Worm (Caenorhabditis elegans) whole organism, midembryonic: ENCODE data around the gene oac-38.

Experiments
- T22C8.4 ChIP-seq: fragments of 200-800 bp; sonication (Bioruptor generic); IDR thresholded peaks from 2 replicates; pipeline ENCODE4 v1.3.6; 2022; ENCODE audit warnings: missing genetic modification characterization, missing compliant biosample characterization
- cog-1 ChIP-seq: sonication (generic microtip); optimal IDR thresholded peaks from 2 replicates; lab custom pipeline; 2016; ENCODE audit warnings: missing genetic modification characterization, missing compliant biosample characterization
- flt-1 ChIP-seq: fragments of 200-800 bp; sonication (Bioruptor generic); IDR thresholded peaks from 2 replicates; pipeline ENCODE4 v1.3.6; 2022; ENCODE audit warnings: missing genetic modification characterization, missing compliant biosample characterization
- klf-2 ChIP-seq: fragments of 200-800 bp; sonication (Bioruptor generic); conservative IDR thresholded peaks from 2 replicates; pipeline ENCODE4 v1.3.6; 2022; ENCODE audit warnings: missing genetic modification reagents, missing genetic modification characterization, missing compliant biosample characterization
- med-1 ChIP-seq: sonication (generic microtip); optimal IDR thresholded peaks from 2 replicates; lab custom pipeline; 2017; ENCODE audit warnings: missing genetic modification characterization, mild to moderate bottlenecking, missing compliant biosample characterization, antibody characterized with exemption, missing genetic modification reagents; ENCODE audit not compliant: insufficient read depth
- ref-1 ChIP-seq: fragments of 200-800 bp; sonication (Bioruptor generic); conservative IDR thresholded peaks from 2 replicates; pipeline ENCODE4 v1.3.6; 2022; ENCODE audit warnings: missing genetic modification reagents, missing genetic modification characterization, missing compliant biosample characterization
- tab-1 ChIP-seq: fragments of 200-800 bp; sonication (Bioruptor generic); IDR thresholded peaks from 2 replicates; pipeline ENCODE4 v1.3.6; 2022; ENCODE audit warnings: missing genetic modification characterization, missing compliant biosample characterization
- ztf-23 ChIP-seq: fragments of 200-800 bp; sonication (Bioruptor generic); IDR thresholded peaks from 2 replicates; pipeline ENCODE4 v1.3.6; 2022; ENCODE audit warnings: missing genetic modification reagents, missing genetic modification characterization, missing compliant biosample characterization
- ztf-29 ChIP-seq: fragments of 200-800 bp; sonication (Bioruptor generic); IDR thresholded peaks from 2 replicates; pipeline ENCODE4 v1.3.6; 2022; ENCODE audit warnings: missing genetic modification reagents, missing genetic modification characterization, missing compliant biosample characterization

Gene oac-38

ce11 chrIV:14164109-14164508 is 10.9 kb upstream of the oac-38 start:
- TF ChIP-seq tab-1 (GFP tag; lab: Robert Waterston, UW) (no peak), cog-1 (tag; lab: Kevin White, UChicago) (no peak), ref-1 (GFP tag; lab: Robert Waterston, UW) (no peak), ztf-29 (GFP tag; lab: Robert Waterston, UW) (no peak), ztf-23 (GFP tag; lab: Robert Waterston, UW) (no peak), klf-2 (no peak), T22C8.4 (GFP tag; lab: Robert Waterston, UW) (no peak), med-1 (no peak), flt-1 (GFP tag; lab: Robert Waterston, UW) (no peak)

ce11 chrIV:14162772-14163171 is 9.6 kb upstream of the oac-38 start, which contains the start of gene R05A10.7:
Gene R05A10.7, minus strand, starts transcription at chrIV:14162872.
- TF ChIP-seq cog-1 (tag; lab: Kevin White, UChicago): no peak
- no peak for TF ChIP-seq flt-1 (GFP tag; lab: Robert Waterston, UW)
- TF ChIP-seq ztf-29 (GFP tag; lab: Robert Waterston, UW): no peak
- no peak for TF ChIP-seq klf-2
- no peak for TF ChIP-seq ztf-23 (GFP tag; lab: Robert Waterston, UW)
- no peak for TF ChIP-seq T22C8.4 (GFP tag; lab: Robert Waterston, UW)
- no peak for TF ChIP-seq med-1

ce11 chrIV:14158086-14158485 is 4.9 kb upstream of the oac-38 start, which contains the start of gene R05A10.8:
Gene R05A10.8, minus strand, starts transcription at chrIV:14158186.
- no peak for TF ChIP-seq med-1

ce11 chrIV:14145594-14145993 is 7.6 kb downstream of the oac-38 start, which contains the start of gene oac-37:
Gene oac-37, plus strand, starts transcription at chrIV:14145894.
- TF ChIP-seq tab-1 (GFP tag; lab: Robert Waterston, UW) (no peak), T22C8.4 (GFP tag; lab: Robert Waterston, UW) (no peak), cog-1 (tag; lab: Kevin White, UChicago) (no peak), ztf-29 (GFP tag; lab: Robert Waterston, UW) (no peak)

ce11 chrIV:14143042-14143441 is 10.1 kb downstream of the oac-38 start:
- no peak for TF ChIP-seq T22C8.4 (GFP tag; lab: Robert Waterston, UW)
- TF ChIP-seq klf-2: no peak
- no peak for TF ChIP-seq ztf-23 (GFP tag; lab: Robert Waterston, UW)
- no peak for TF ChIP-seq med-1
- no peak for TF ChIP-seq cog-1 (tag; lab: Kevin White, UChicago)

- TF ChIP-seq tab-1 (GFP tag; lab: Robert Waterston, UW): no peak
- TF ChIP-seq flt-1 (GFP tag; lab: Robert Waterston, UW): no peak
- no peak for TF ChIP-seq ztf-29 (GFP tag; lab: Robert Waterston, UW)
- no peak for TF ChIP-seq med-1
- TF ChIP-seq T22C8.4 (GFP tag; lab: Robert Waterston, UW): no peak
- no peak for TF ChIP-seq ref-1 (GFP tag; lab: Robert Waterston, UW)
- no peak for TF ChIP-seq ztf-23 (GFP tag; lab: Robert Waterston, UW)
- TF ChIP-seq cog-1 (tag; lab: Kevin White, UChicago): no peak
- TF ChIP-seq klf-2: no peak
These were observed 16.1 kb downstream of the oac-38 start, which contains the start of gene srz-31 for ce11 chrIV:14137063-14137462. Gene srz-31, plus strand, starts transcription at chrIV:14137363.

- TF ChIP-seq ztf-23 (GFP tag; lab: Robert Waterston, UW): no peak
- no peak for TF ChIP-seq T22C8.4 (GFP tag; lab: Robert Waterston, UW)
- no peak for TF ChIP-seq ztf-29 (GFP tag; lab: Robert Waterston, UW)
- TF ChIP-seq cog-1 (tag; lab: Kevin White, UChicago): no peak
- TF ChIP-seq flt-1 (GFP tag; lab: Robert Waterston, UW): no peak
- no peak for TF ChIP-seq tab-1 (GFP tag; lab: Robert Waterston, UW)
- no peak for TF ChIP-seq ref-1 (GFP tag; lab: Robert Waterston, UW)
- TF ChIP-seq klf-2: no peak
- TF ChIP-seq med-1: no peak
These were observed 19.8 kb downstream of the oac-38 start for ce11 chrIV:14133400-14133799.

- no peak for TF ChIP-seq tab-1 (GFP tag; lab: Robert Waterston, UW)
- TF ChIP-seq T22C8.4 (GFP tag; lab: Robert Waterston, UW): no peak
- TF ChIP-seq klf-2: no peak
- TF ChIP-seq ref-1 (GFP tag; lab: Robert Waterston, UW): no peak
- no peak for TF ChIP-seq med-1
- no peak for TF ChIP-seq cog-1 (tag; lab: Kevin White, UChicago)
- TF ChIP-seq ztf-29 (GFP tag; lab: Robert Waterston, UW): no peak
- TF ChIP-seq ztf-23 (GFP tag; lab: Robert Waterston, UW): no peak
- TF ChIP-seq flt-1 (GFP tag; lab: Robert Waterston, UW): no peak
These were observed 21.4 kb downstream of the oac-38 start, which contains the start of gene srz-59 for ce11 chrIV:14131770-14132169. Gene srz-59, plus strand, starts transcription at chrIV:14132070.

ce11 chrIV:14129091-14129490 is 24.1 kb downstream of the oac-38 start, which contains the start of gene srz-42:
Gene srz-42, plus strand, starts transcription at chrIV:14129391.
- TF ChIP-seq flt-1 (GFP tag; lab: Robert Waterston, UW) (no peak), med-1 (no peak), klf-2 (no peak), cog-1 (tag; lab: Kevin White, UChicago) (no peak), tab-1 (GFP tag; lab: Robert Waterston, UW) (no peak), ztf-29 (GFP tag; lab: Robert Waterston, UW) (no peak), ztf-23 (GFP tag; lab: Robert Waterston, UW) (no peak), ref-1 (GFP tag; lab: Robert Waterston, UW) (no peak), T22C8.4 (GFP tag; lab: Robert Waterston, UW) (no peak)

ce11 chrIV:14127805-14128610 is 25.2 kb downstream of the oac-38 start, which contains the start of gene H12I19.115:
Gene H12I19.115, minus strand, starts transcription at chrIV:14127855.
- TF ChIP-seq ref-1 (GFP tag; lab: Robert Waterston, UW): no peak
- TF ChIP-seq cog-1 (tag; lab: Kevin White, UChicago): no peak
- no peak for TF ChIP-seq klf-2
- TF ChIP-seq tab-1 (GFP tag; lab: Robert Waterston, UW): no peak
- no peak for TF ChIP-seq flt-1 (GFP tag; lab: Robert Waterston, UW)
